Fruit fly (Drosophila melanogaster) whole organism, embryonic: Measurements from ENCODE around the gene CG11309.
A peak's percentile ranks its signal among the peaks of the same experiment; 100 is the strongest.

Source experiments
- Atf-2 ChIP-seq: fragments of 200-800 bp; sonication (Bioruptor generic); optimal IDR thresholded peaks from 2 replicates; lab custom pipeline; 2016; ENCODE audit warnings: missing biosample characterization, missing genetic modification characterization
- Blimp-1 ChIP-seq: fragments of 200-800 bp; sonication (Bioruptor generic); optimal IDR thresholded peaks from 3 replicates; lab custom pipeline; 2018; ENCODE audit warnings: missing biosample characterization, missing genetic modification characterization, mild to moderate bottlenecking, moderate library complexity, missing genetic modification reagents
- CG10543 ChIP-seq: fragments of 200-800 bp; sonication (Bioruptor generic); optimal IDR thresholded peaks from 3 replicates; lab custom pipeline; 2017; ENCODE audit warnings: missing biosample characterization, mild to moderate bottlenecking, missing genetic modification characterization, moderate library complexity
- CG11247 ChIP-seq: fragments of 200-800 bp; sonication (Bioruptor generic); IDR thresholded peaks from 2 replicates; pipeline ENCODE4 v1.3.6; 2022; ENCODE audit warnings: missing biosample characterization, missing genetic modification characterization
- CG11504 ChIP-seq: fragments of 200-800 bp; sonication (Bioruptor generic); optimal IDR thresholded peaks from 3 replicates; lab custom pipeline; 2019; ENCODE audit warnings: missing biosample characterization, mild to moderate bottlenecking, missing genetic modification characterization, moderate library complexity
- CG12769 ChIP-seq: fragments of 200-800 bp; sonication (Bioruptor generic); optimal IDR thresholded peaks from 2 replicates; lab custom pipeline; 2019; ENCODE audit warnings: missing biosample characterization, mild to moderate bottlenecking, missing genetic modification characterization, moderate library complexity
- CG13775 ChIP-seq: fragments of 200-800 bp; sonication (Bioruptor generic); optimal IDR thresholded peaks from 3 replicates; lab custom pipeline; 2017; ENCODE audit warnings: missing biosample characterization, mild to moderate bottlenecking, missing genetic modification characterization
- CG13894 ChIP-seq: fragments of 200-800 bp; sonication (Bioruptor generic); optimal IDR thresholded peaks from 3 replicates; lab custom pipeline; 2018; ENCODE audit warnings: missing biosample characterization, mild to moderate bottlenecking, missing genetic modification characterization, moderate library complexity
- CG15514 ChIP-seq: fragments of 200-800 bp; sonication (Bioruptor generic); optimal IDR thresholded peaks from 3 replicates; lab custom pipeline; 2017; ENCODE audit warnings: missing biosample characterization, missing genetic modification characterization, mild to moderate bottlenecking, moderate library complexity, missing genetic modification reagents
- CG15696 ChIP-seq: fragments of 200-800 bp; sonication (Bioruptor generic); optimal IDR thresholded peaks from 2 replicates; lab custom pipeline; 2019; ENCODE audit warnings: missing biosample characterization, mild to moderate bottlenecking, missing genetic modification characterization, moderate library complexity
- CG16813 ChIP-seq: fragments of 200-800 bp; sonication (Bioruptor generic); IDR thresholded peaks from 3 replicates; pipeline ENCODE4 v1.3.6; 2022; ENCODE audit warnings: missing biosample characterization, missing genetic modification characterization; ENCODE audit not compliant: partially characterized antibody
- CG17186 ChIP-seq: fragments of 200-800 bp; sonication (Bioruptor generic); optimal IDR thresholded peaks from 3 replicates; lab custom pipeline; 2017; ENCODE audit warnings: missing biosample characterization, missing genetic modification reagents, missing genetic modification characterization
- CG18619 ChIP-seq: fragments of 200-800 bp; sonication (Bioruptor generic); optimal IDR thresholded peaks from 3 replicates; lab custom pipeline; 2017; ENCODE audit warnings: missing biosample characterization, mild to moderate bottlenecking, missing genetic modification characterization
- CG2678 ChIP-seq: fragments of 200-800 bp; sonication (Bioruptor generic); optimal IDR thresholded peaks from 3 replicates; lab custom pipeline; 2019; ENCODE audit warnings: missing biosample characterization, mild to moderate bottlenecking, missing genetic modification characterization, moderate library complexity
- CG32772 ChIP-seq: fragments of 200-800 bp; sonication (Bioruptor generic); IDR thresholded peaks from 2 replicates; pipeline ENCODE4 v1.3.6; 2022; ENCODE audit warnings: missing biosample characterization, missing genetic modification characterization
- CG33213 ChIP-seq: fragments of 200-800 bp; sonication (Bioruptor generic); optimal IDR thresholded peaks from 3 replicates; lab custom pipeline; 2016; ENCODE audit warnings: missing biosample characterization, missing genetic modification characterization
- CG4617 ChIP-seq: fragments of 200-800 bp; sonication (Bioruptor generic); optimal IDR thresholded peaks from 3 replicates; lab custom pipeline; 2016; ENCODE audit warnings: missing biosample characterization, missing genetic modification characterization, borderline replicate concordance
- CG5245 ChIP-seq: fragments of 200-800 bp; sonication (Bioruptor generic); optimal IDR thresholded peaks from 3 replicates; lab custom pipeline; 2016; ENCODE audit warnings: missing biosample characterization, missing genetic modification characterization
- CG5953 ChIP-seq: fragments of 200-800 bp; sonication (Bioruptor generic); IDR thresholded peaks from 2 replicates; pipeline ENCODE4 v1.3.6; 2022; ENCODE audit warnings: missing biosample characterization, missing genetic modification characterization
- CG6654 ChIP-seq: fragments of 200-800 bp; sonication (Bioruptor generic); optimal IDR thresholded peaks from 2 replicates; lab custom pipeline; 2017; ENCODE audit warnings: missing biosample characterization, mild to moderate bottlenecking, missing genetic modification characterization
- CG6854 ChIP-seq: fragments of 200-800 bp; sonication (Bioruptor generic); optimal IDR thresholded peaks from 3 replicates; lab custom pipeline; 2017; ENCODE audit warnings: missing biosample characterization, mild to moderate bottlenecking, missing genetic modification characterization
- CG7556 ChIP-seq: fragments of 200-800 bp; sonication (Bioruptor generic); optimal IDR thresholded peaks from 2 replicates; lab custom pipeline; 2017; ENCODE audit warnings: missing biosample characterization, mild to moderate bottlenecking, missing genetic modification characterization
- CG8089 ChIP-seq: fragments of 200-800 bp; sonication (Bioruptor generic); optimal IDR thresholded peaks from 3 replicates; lab custom pipeline; 2016; ENCODE audit warnings: missing biosample characterization, missing genetic modification characterization
- CG8290 ChIP-seq, 3 experiments: fragments of 200-800 bp; sonication (Bioruptor generic); optimal IDR thresholded peaks; 2 replicates each; lab custom pipeline; 2016 to 2019; ENCODE audit warnings: missing biosample characterization in 3 of 3, missing genetic modification characterization in 3 of 3, mild to moderate bottlenecking in 2 of 3, moderate library complexity in 1 of 3
- CG9727 ChIP-seq: fragments of 200-800 bp; sonication (Bioruptor generic); optimal IDR thresholded peaks from 3 replicates; lab custom pipeline; 2017; ENCODE audit warnings: missing biosample characterization, mild to moderate bottlenecking, missing genetic modification characterization
- Dll ChIP-seq: fragments of 200-800 bp; sonication (Bioruptor generic); IDR thresholded peaks from 4 replicates; pipeline ENCODE4 v1.3.6; 2022; ENCODE audit warnings: missing biosample characterization, missing genetic modification characterization; ENCODE audit not compliant: partially characterized antibody
- Fer1 ChIP-seq: fragments of 200-800 bp; sonication (Bioruptor generic); optimal IDR thresholded peaks from 2 replicates; lab custom pipeline; 2017; ENCODE audit warnings: missing biosample characterization, mild to moderate bottlenecking, missing genetic modification characterization
- HLHmδ ChIP-seq: fragments of 200-800 bp; sonication (Bioruptor generic); optimal IDR thresholded peaks from 2 replicates; lab custom pipeline; 2018; ENCODE audit warnings: missing biosample characterization, mild to moderate bottlenecking, missing genetic modification characterization, moderate library complexity
- Hand ChIP-seq: fragments of 200-800 bp; sonication (Bioruptor generic); optimal IDR thresholded peaks from 2 replicates; lab custom pipeline; 2017; ENCODE audit warnings: mild to moderate bottlenecking, missing biosample characterization, missing genetic modification reagents, missing genetic modification characterization
- HmgZ ChIP-seq: fragments of 200-800 bp; sonication (Bioruptor generic); optimal IDR thresholded peaks from 2 replicates; lab custom pipeline; 2018; ENCODE audit warnings: missing biosample characterization, mild to moderate bottlenecking, missing genetic modification characterization
- Hsf ChIP-seq: fragments of 200-800 bp; sonication (Bioruptor generic); optimal IDR thresholded peaks from 3 replicates; lab custom pipeline; 2016; ENCODE audit warnings: missing biosample characterization, missing genetic modification characterization
- Pdp1 ChIP-seq, 2 experiments: fragments of 200-800 bp; sonication (Bioruptor generic); optimal IDR thresholded peaks; 3 replicates each; lab custom pipeline; 2016; ENCODE audit warnings: missing biosample characterization in 2 of 2, missing genetic modification characterization in 2 of 2, mild to moderate bottlenecking in 1 of 2, moderate library complexity in 1 of 2
- Side ChIP-seq: fragments of 200-800 bp; sonication (Bioruptor generic); optimal IDR thresholded peaks from 2 replicates; lab custom pipeline; 2016; ENCODE audit warnings: missing biosample characterization, missing genetic modification characterization
- Sin3A ChIP-seq: fragments of >200 bp; optimal IDR thresholded peaks from 2 replicates; lab custom pipeline; 2018
- Stat92E ChIP-seq, 3 experiments: fragments of >200 bp in 2 of 3; fragments of 200-800 bp in 1 of 3; sonication (Bioruptor generic) in 1 of 3; optimal IDR thresholded peaks; 2 replicates each; lab custom pipeline; 2017 to 2019; ENCODE audit warnings: missing biosample characterization in 3 of 3, missing genetic modification characterization in 3 of 3, mild to moderate bottlenecking in 1 of 3, moderate library complexity in 1 of 3
- Xrp1 ChIP-seq: fragments of 200-800 bp; sonication (Bioruptor generic); IDR thresholded peaks from 2 replicates; pipeline ENCODE4 v1.3.6; 2022; ENCODE audit warnings: missing biosample characterization, missing genetic modification characterization
- bbx ChIP-seq: fragments of 200-800 bp; sonication (Bioruptor generic); IDR thresholded peaks from 2 replicates; pipeline ENCODE4 v1.3.6; 2022; ENCODE audit warnings: missing biosample characterization, missing genetic modification characterization; ENCODE audit not compliant: partially characterized antibody
- cg ChIP-seq: fragments of 200-800 bp; sonication (Bioruptor generic); optimal IDR thresholded peaks from 3 replicates; lab custom pipeline; 2019; ENCODE audit warnings: missing biosample characterization, mild to moderate bottlenecking, missing genetic modification characterization, moderate library complexity
- chm ChIP-seq: fragments of 200-800 bp; sonication (Bioruptor generic); IDR thresholded peaks from 2 replicates; pipeline ENCODE4 v1.3.6; 2022; ENCODE audit warnings: missing biosample characterization, missing genetic modification characterization
- grn ChIP-seq: fragments of 200-800 bp; sonication (Bioruptor generic); optimal IDR thresholded peaks from 3 replicates; lab custom pipeline; 2017; ENCODE audit warnings: missing biosample characterization, missing genetic modification characterization
- lab ChIP-seq: fragments of 200-800 bp; sonication (Bioruptor generic); optimal IDR thresholded peaks from 3 replicates; lab custom pipeline; 2017; ENCODE audit warnings: missing biosample characterization, missing genetic modification characterization, mild to moderate bottlenecking, moderate library complexity, missing genetic modification reagents
- maf-S ChIP-seq: fragments of 200-800 bp; sonication (Bioruptor generic); optimal IDR thresholded peaks from 2 replicates; lab custom pipeline; 2016; ENCODE audit warnings: missing biosample characterization, missing genetic modification characterization
- p53 ChIP-seq: fragments of 200-800 bp; sonication (Bioruptor generic); optimal IDR thresholded peaks from 2 replicates; lab custom pipeline; 2016; ENCODE audit warnings: missing biosample characterization, missing genetic modification characterization
- phol ChIP-seq: fragments of 200-800 bp; sonication (Bioruptor generic); optimal IDR thresholded peaks from 3 replicates; lab custom pipeline; 2018; ENCODE audit warnings: missing biosample characterization, mild to moderate bottlenecking, missing genetic modification characterization, moderate library complexity
- scrt ChIP-seq: fragments of 200-800 bp; sonication (Bioruptor generic); optimal IDR thresholded peaks from 2 replicates; lab custom pipeline; 2018; ENCODE audit warnings: missing biosample characterization, mild to moderate bottlenecking, missing genetic modification characterization, moderate library complexity
- sens-2 ChIP-seq: fragments of 200-800 bp; sonication (Bioruptor generic); IDR thresholded peaks from 2 replicates; pipeline ENCODE4 v1.3.6; 2022; ENCODE audit warnings: missing biosample characterization, missing genetic modification characterization
- so ChIP-seq: fragments of 200-800 bp; sonication (Bioruptor generic); IDR thresholded peaks from 3 replicates; pipeline ENCODE4 v1.3.6; 2022; ENCODE audit warnings: missing biosample characterization, missing genetic modification characterization
- wek ChIP-seq: fragments of 200-800 bp; sonication (Bioruptor generic); optimal IDR thresholded peaks from 3 replicates; lab custom pipeline; 2018; ENCODE audit warnings: missing biosample characterization, mild to moderate bottlenecking, missing genetic modification characterization, moderate library complexity

The CG11309 gene

dm6 chr3L:21280996-21281691, 23.3 kb downstream of the CG11309 start, which contains the start of gene ppl (continued):
- TF ChIP-seq phol (peak; percentile 47), maf-S (GFP tag; lab: Kevin White, UChicago) (no peak), CG11247 (GFP tag; lab: Robert Waterston, UW) (no peak), HLHmδ (GFP tag; lab: Kevin White, UChicago) (peak; percentile 45), Fer1 (peak; percentile 26), CG10543 (GFP tag; lab: Kevin White, UChicago) (peak; percentile 65), Blimp-1 (GFP tag; lab: Kevin White, UChicago) (no peak), cg (no peak), CG4617 (GFP tag; lab: Kevin White, UChicago) (peak; percentile 29), wek (GFP tag; lab: Kevin White, UChicago) (no peak), CG5953 (no peak), HmgZ (peak; percentile 19), Pdp1 (GFP tag; optimal IDR thresholded peaks at IDR 0.05; lab: Kevin White, UChicago) (peak in 1 of 2 experiments; percentile 81), CG9727 (GFP tag; lab: Kevin White, UChicago) (peak; percentile 21), chm (GFP tag; lab: Robert Waterston, UW) (no peak), CG12769 (tag; lab: Kevin White, UChicago) (peak; percentile 32), CG33213 (GFP tag; lab: Kevin White, UChicago) (no peak), Hsf (GFP tag; lab: Kevin White, UChicago) (no peak), CG5245 (GFP tag; lab: Kevin White, UChicago) (no peak), Xrp1 (GFP tag; lab: Robert Waterston, UW) (no peak), CG6654 (GFP tag; lab: Kevin White, UChicago) (peak; percentile 97), Dll (GFP tag; lab: Robert Waterston, UW) (peak; percentile 63; the same call in 2 of the 4 replicates), grn (no peak), Hand (GFP tag; lab: Kevin White, UChicago) (no peak), CG15514 (GFP tag; lab: Kevin White, UChicago) (peak; percentile 54), CG13894 (no peak), p53 (no peak), CG2678 (tag; lab: Kevin White, UChicago) (peak; percentile 1), sens-2 (GFP tag; lab: Robert Waterston, UW) (no peak), CG6854 (peak; percentile 23), lab (GFP tag; lab: Kevin White, UChicago) (peak; percentile 19), CG17186 (GFP tag; lab: Kevin White, UChicago) (peak; percentile 9), CG18619 (GFP tag; lab: Kevin White, UChicago) (no peak), Atf-2 (GFP tag; lab: Kevin White, UChicago) (no peak), Sin3A (lab: Kevin White, UChicago) (peak; percentile 28), Stat92E (GFP tag; optimal IDR thresholded peaks at IDR 0.05; lab: Kevin White, UChicago) (no peak), CG7556 (GFP tag; lab: Kevin White, UChicago) (no peak), bbx (GFP tag; lab: Robert Waterston, UW) (peak; percentile 50), CG16813 (GFP tag; lab: Robert Waterston, UW) (peak; percentile 49; the same call in 2 of the 3 replicates), CG15696 (tag; lab: Kevin White, UChicago) (peak; percentile 36), CG13775 (no peak), so (no peak), CG32772 (GFP tag; lab: Robert Waterston, UW) (no peak), CG8089 (no peak), CG8290 (GFP tag; optimal IDR thresholded peaks at IDR 0.05; lab: Kevin White, UChicago) (no peak), CG8290 (tag; optimal IDR thresholded peaks at IDR 0.05; lab: Kevin White, UChicago) (peak in 1 of 2 experiments; percentile 54), Side (no peak), CG11504 (tag; lab: Kevin White, UChicago) (no peak), scrt (no peak)
